Worm (Caenorhabditis elegans) whole organism, L1 larva: ENCODE measurements around the gene gmap-2.

Experiments
- ama-1 ChIP-seq: fragments of 150-350 bp; optimal IDR thresholded peaks from 2 replicates; lab custom pipeline; 2014
- ets-5 ChIP-seq: fragments of 200-800 bp; sonication (Bioruptor generic); IDR thresholded peaks from 2 replicates; pipeline ENCODE4 v1.3.6; 2022; ENCODE audit warnings: missing genetic modification characterization, missing compliant biosample characterization
- lir-3 ChIP-seq: sonication (generic microtip); optimal IDR thresholded peaks from 2 replicates; lab custom pipeline; 2016; ENCODE audit warnings: mild to moderate bottlenecking, missing genetic modification characterization, moderate library complexity, missing compliant biosample characterization; ENCODE audit not compliant: poor library complexity
- nhr-11 ChIP-seq: fragments of 150-350 bp; optimal IDR thresholded peaks from 2 replicates; lab custom pipeline; 2014; ENCODE audit warnings: missing biosample characterization, missing genetic modification characterization
- nhr-12 ChIP-seq: sonication (generic microtip); optimal IDR thresholded peaks from 2 replicates; lab custom pipeline; 2017; ENCODE audit warnings: missing biosample characterization, missing genetic modification characterization
- nhr-237 ChIP-seq: fragments of 150-350 bp; optimal IDR thresholded peaks from 2 replicates; lab custom pipeline; 2014; ENCODE audit warnings: missing biosample characterization, missing genetic modification characterization
- nhr-90 ChIP-seq: sonication (generic microtip); optimal IDR thresholded peaks from 2 replicates; lab custom pipeline; 2016; ENCODE audit warnings: mild to moderate bottlenecking, missing genetic modification characterization, missing compliant biosample characterization; ENCODE audit not compliant: poor library complexity
- snpc-4 ChIP-seq: fragments of 150-350 bp; optimal IDR thresholded peaks from 2 replicates; lab custom pipeline; 2014; ENCODE audit warnings: missing biosample characterization, missing genetic modification characterization
- tbx-2 ChIP-seq: sonication (generic microtip); optimal IDR thresholded peaks from 2 replicates; lab custom pipeline; 2016; ENCODE audit warnings: missing genetic modification characterization, missing compliant biosample characterization
- unc-130 ChIP-seq: fragments of 150-350 bp; optimal IDR thresholded peaks from 2 replicates; lab custom pipeline; 2017; ENCODE audit warnings: missing biosample characterization, missing genetic modification characterization, inconsistent platforms
- zag-1 ChIP-seq: fragments of 150-350 bp; optimal IDR thresholded peaks from 2 replicates; lab custom pipeline; 2014; ENCODE audit warnings: missing biosample characterization, missing genetic modification characterization

ce11 chrX:12918454-12918853 is 24.6 kb downstream of the gmap-2 start:
- TF ChIP-seq nhr-237 (tag; lab: Kevin White, UChicago) (no peak), lir-3 (tag; lab: Kevin White, UChicago) (no peak), zag-1 (tag; lab: Kevin White, UChicago) (no peak), tbx-2 (tag; lab: Kevin White, UChicago) (no peak), unc-130 (tag; lab: Kevin White, UChicago) (no peak), ama-1 (lab: Kevin White, UChicago) (no peak), ets-5 (GFP tag; lab: Robert Waterston, UW) (no peak), nhr-12 (tag; lab: Kevin White, UChicago) (no peak), nhr-90 (tag; lab: Kevin White, UChicago) (no peak), snpc-4 (tag; lab: Kevin White, UChicago) (no peak), nhr-11 (tag; lab: Kevin White, UChicago) (no peak)
